Worm (Caenorhabditis elegans) whole organism, mixed stage, embryonic: Measurements from ENCODE around the gene bus-1.

ENCODE experiments used
- M03D4.4 ChIP-seq: sonication (generic microtip); optimal IDR thresholded peaks from 2 replicates; lab custom pipeline; 2017; ENCODE audit warnings: mild to moderate bottlenecking, missing genetic modification characterization, missing compliant biosample characterization
- bed-3 ChIP-seq: fragments of 200-800 bp; sonication (Bioruptor generic); optimal IDR thresholded peaks from 3 replicates; lab custom pipeline; 2018; ENCODE audit warnings: mild to moderate bottlenecking, missing genetic modification characterization, moderate library complexity, missing compliant biosample characterization
- blmp-1 ChIP-seq: fragments of 150-350 bp; optimal IDR thresholded peaks from 2 replicates; lab custom pipeline; 2014; ENCODE audit warnings: missing biosample characterization, missing genetic modification characterization
- ceh-39 ChIP-seq: fragments of 150-350 bp; optimal IDR thresholded peaks from 2 replicates; lab custom pipeline; 2014; ENCODE audit warnings: missing biosample characterization, missing genetic modification characterization
- ceh-43 ChIP-seq: fragments of 200-800 bp; sonication (Bioruptor generic); optimal IDR thresholded peaks from 2 replicates; lab custom pipeline; 2018; ENCODE audit warnings: mild to moderate bottlenecking, missing genetic modification characterization, moderate library complexity, missing compliant biosample characterization
- ceh-83 ChIP-seq: fragments of 200-800 bp; sonication (Bioruptor generic); optimal IDR thresholded peaks from 2 replicates; lab custom pipeline; 2018; ENCODE audit warnings: mild to moderate bottlenecking, missing genetic modification characterization, missing compliant biosample characterization
- cnd-1 ChIP-seq: fragments of 200-800 bp; sonication (Bioruptor generic); optimal IDR thresholded peaks from 2 replicates; lab custom pipeline; 2018; ENCODE audit warnings: mild to moderate bottlenecking, missing genetic modification characterization, missing compliant biosample characterization
- elt-1 ChIP-seq: sonication (generic microtip); optimal IDR thresholded peaks from 2 replicates; lab custom pipeline; 2017; ENCODE audit warnings: missing genetic modification characterization, mild to moderate bottlenecking, missing compliant biosample characterization, antibody characterized with exemption, moderate library complexity, borderline replicate concordance; ENCODE audit not compliant: insufficient read depth
- elt-3 ChIP-seq: fragments of 150-350 bp; optimal IDR thresholded peaks from 2 replicates; lab custom pipeline; 2014; ENCODE audit warnings: missing biosample characterization, missing genetic modification characterization
- flh-1 ChIP-seq: fragments of 200-800 bp; sonication (Bioruptor generic); optimal IDR thresholded peaks from 2 replicates; lab custom pipeline; 2018; ENCODE audit warnings: mild to moderate bottlenecking, missing genetic modification characterization, moderate library complexity, missing compliant biosample characterization
- ham-2 ChIP-seq: fragments of 200-800 bp; sonication (Bioruptor generic); optimal IDR thresholded peaks from 2 replicates; lab custom pipeline; 2018; ENCODE audit warnings: mild to moderate bottlenecking, missing genetic modification characterization, missing compliant biosample characterization
- hlh-1 ChIP-seq: fragments of 150-350 bp; optimal IDR thresholded peaks from 2 replicates; lab custom pipeline; 2014; ENCODE audit warnings: missing biosample characterization, missing genetic modification reagents, missing genetic modification characterization
- lin-13 ChIP-seq: fragments of 150-350 bp; optimal IDR thresholded peaks from 2 replicates; lab custom pipeline; 2014; ENCODE audit warnings: missing biosample characterization, missing genetic modification characterization
- lin-32 ChIP-seq: fragments of 200-800 bp; sonication (Bioruptor generic); optimal IDR thresholded peaks from 2 replicates; lab custom pipeline; 2018; ENCODE audit warnings: mild to moderate bottlenecking, missing genetic modification characterization, missing compliant biosample characterization
- lsy-2 ChIP-seq: fragments of 150-350 bp; optimal IDR thresholded peaks from 2 replicates; lab custom pipeline; 2014; ENCODE audit warnings: missing biosample characterization, missing genetic modification characterization
- mab-5 ChIP-seq: fragments of 150-350 bp; optimal IDR thresholded peaks from 2 replicates; lab custom pipeline; 2014; ENCODE audit warnings: missing biosample characterization, missing genetic modification characterization
- mep-1 ChIP-seq: fragments of 150-350 bp; optimal IDR thresholded peaks from 2 replicates; lab custom pipeline; 2017; ENCODE audit warnings: missing biosample characterization, missing genetic modification reagents, missing genetic modification characterization, inconsistent platforms
- mls-2 ChIP-seq: sonication (generic microtip); optimal IDR thresholded peaks from 2 replicates; lab custom pipeline; 2016; ENCODE audit warnings: mild to moderate bottlenecking, missing genetic modification characterization, moderate library complexity, missing compliant biosample characterization
- nhr-12 ChIP-seq: fragments of 150-350 bp; optimal IDR thresholded peaks from 2 replicates; lab custom pipeline; 2014; ENCODE audit warnings: missing biosample characterization, missing genetic modification characterization
- nhr-2 ChIP-seq: fragments of 150-350 bp; optimal IDR thresholded peaks from 2 replicates; lab custom pipeline; 2014; ENCODE audit warnings: missing biosample characterization, missing genetic modification characterization
- nhr-237 ChIP-seq: fragments of 150-350 bp; optimal IDR thresholded peaks from 2 replicates; lab custom pipeline; 2014; ENCODE audit warnings: missing biosample characterization, missing genetic modification characterization
- nhr-28 ChIP-seq: fragments of 150-350 bp; optimal IDR thresholded peaks from 2 replicates; lab custom pipeline; 2014; ENCODE audit warnings: missing biosample characterization, missing genetic modification characterization
- nhr-76 ChIP-seq: sonication (generic microtip); optimal IDR thresholded peaks from 2 replicates; lab custom pipeline; 2017; ENCODE audit warnings: missing biosample characterization, missing genetic modification characterization
- sem-2 ChIP-seq: fragments of 200-800 bp; sonication (Bioruptor generic); optimal IDR thresholded peaks from 2 replicates; lab custom pipeline; 2018; ENCODE audit warnings: mild to moderate bottlenecking, missing genetic modification characterization, missing compliant biosample characterization
- snpc-4 ChIP-seq: fragments of 150-350 bp; optimal IDR thresholded peaks from 2 replicates; lab custom pipeline; 2014; ENCODE audit warnings: missing biosample characterization, missing genetic modification characterization
- sptf-1 ChIP-seq: sonication (generic microtip); optimal IDR thresholded peaks from 2 replicates; lab custom pipeline; 2017; ENCODE audit warnings: mild to moderate bottlenecking, missing genetic modification characterization, moderate library complexity, missing compliant biosample characterization
- tbx-8 ChIP-seq: fragments of 200-800 bp; sonication (Bioruptor generic); optimal IDR thresholded peaks from 2 replicates; lab custom pipeline; 2018; ENCODE audit warnings: mild to moderate bottlenecking, missing genetic modification characterization, moderate library complexity, missing compliant biosample characterization
- unc-120 ChIP-seq: sonication (generic microtip); optimal IDR thresholded peaks from 2 replicates; lab custom pipeline; 2017; ENCODE audit warnings: missing genetic modification characterization, missing compliant biosample characterization; ENCODE audit not compliant: poor library complexity, severe bottlenecking
- unc-39 ChIP-seq: fragments of 150-350 bp; optimal IDR thresholded peaks from 2 replicates; lab custom pipeline; 2014; ENCODE audit warnings: missing biosample characterization, missing genetic modification characterization
- unc-62 ChIP-seq: fragments of 150-350 bp; optimal IDR thresholded peaks from 2 replicates; lab custom pipeline; 2014; ENCODE audit warnings: missing biosample characterization, missing genetic modification reagents, missing genetic modification characterization
- zip-8 ChIP-seq: fragments of 150-350 bp; optimal IDR thresholded peaks from 2 replicates; lab custom pipeline; 2014; ENCODE audit warnings: missing biosample characterization, missing genetic modification characterization
- ztf-11 ChIP-seq: fragments of 150-350 bp; optimal IDR thresholded peaks from 2 replicates; lab custom pipeline; 2014; ENCODE audit warnings: missing biosample characterization, missing genetic modification characterization

bus-1 gene

DNA sequence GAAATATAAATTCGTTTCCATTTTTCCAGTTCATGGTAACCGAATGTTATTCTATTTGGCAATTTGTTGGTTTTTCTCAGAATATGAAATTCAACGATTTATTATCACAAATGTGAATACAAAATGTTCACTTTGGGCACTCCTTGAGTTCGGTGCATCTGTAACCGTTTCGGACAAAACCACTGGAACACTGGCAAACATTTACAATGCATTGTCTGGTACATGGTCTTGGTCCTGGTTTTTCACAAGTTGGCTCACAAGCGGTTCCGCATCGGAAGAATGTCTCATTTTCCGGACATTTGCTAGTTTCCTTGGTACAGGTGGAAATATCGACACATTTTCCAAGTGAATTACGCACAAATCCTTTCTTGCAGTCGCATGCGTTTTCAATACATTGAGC, 28.6 kb upstream of the bus-1 start:
- TF ChIP-seq mls-2 (tag; lab: Kevin White, UChicago) (no peak), tbx-8 (GFP tag; lab: Kevin White, UChicago) (no peak), sptf-1 (tag; lab: Kevin White, UChicago) (no peak), lin-32 (no peak), mab-5 (tag; lab: Kevin White, UChicago) (no peak), ham-2 (GFP tag; lab: Kevin White, UChicago) (no peak), ceh-43 (GFP tag; lab: Kevin White, UChicago) (no peak), sem-2 (no peak), cnd-1 (tag; lab: Kevin White, UChicago) (no peak), snpc-4 (tag; lab: Kevin White, UChicago) (no peak), unc-62 (GFP tag; lab: Kevin White, UChicago) (no peak), M03D4.4 (tag; lab: Kevin White, UChicago) (no peak)

DNA sequence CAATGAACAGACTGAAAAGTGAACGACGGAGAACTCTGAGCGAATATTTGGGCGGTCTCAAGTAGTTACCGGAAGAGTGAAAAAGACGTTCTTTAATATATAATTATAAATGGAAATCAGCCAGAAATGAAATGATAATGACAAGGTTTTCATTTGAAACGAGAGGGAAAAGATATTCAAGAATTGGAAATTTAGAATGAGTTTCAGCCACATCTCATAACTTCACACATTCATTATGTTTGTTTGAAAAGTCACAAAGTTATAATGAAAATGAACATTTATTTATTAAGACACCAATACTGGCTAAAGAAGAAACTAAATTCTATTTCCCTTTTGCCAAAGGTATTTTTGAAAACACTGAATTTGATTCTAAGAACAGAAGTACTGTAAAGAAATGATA, 26.5 kb upstream of the bus-1 start, which contains the start of gene C25E10.7:
Gene C25E10.7 (minus strand): TSS at position 101 of the 400 bp plus-strand sequence.
- TF ChIP-seq flh-1 (GFP tag; lab: Kevin White, UChicago), result no peak
- no peak for TF ChIP-seq bed-3 (GFP tag; lab: Kevin White, UChicago)
- TF ChIP-seq snpc-4 (tag; lab: Kevin White, UChicago), result no peak
- TF ChIP-seq ham-2 (GFP tag; lab: Kevin White, UChicago), result no peak
- TF ChIP-seq unc-39 (tag; lab: Kevin White, UChicago), result no peak
- TF ChIP-seq lin-32, result no peak
- no peak for TF ChIP-seq hlh-1
- no peak for TF ChIP-seq nhr-2 (tag; lab: Kevin White, UChicago)
- TF ChIP-seq nhr-237 (tag; lab: Kevin White, UChicago), result no peak
- no peak for TF ChIP-seq zip-8
- no peak for TF ChIP-seq nhr-76
- TF ChIP-seq elt-3 (tag; lab: Kevin White, UChicago), result no peak
- no peak for TF ChIP-seq sptf-1 (tag; lab: Kevin White, UChicago)
- no peak for TF ChIP-seq nhr-12 (tag; lab: Kevin White, UChicago)
- TF ChIP-seq elt-1 (tag; lab: Kevin White, UChicago), result no peak
- no peak for TF ChIP-seq unc-120 (tag; lab: Kevin White, UChicago)
- no peak for TF ChIP-seq M03D4.4 (tag; lab: Kevin White, UChicago)
- TF ChIP-seq blmp-1 (tag; lab: Kevin White, UChicago), result no peak
- no peak for TF ChIP-seq ztf-11

DNA sequence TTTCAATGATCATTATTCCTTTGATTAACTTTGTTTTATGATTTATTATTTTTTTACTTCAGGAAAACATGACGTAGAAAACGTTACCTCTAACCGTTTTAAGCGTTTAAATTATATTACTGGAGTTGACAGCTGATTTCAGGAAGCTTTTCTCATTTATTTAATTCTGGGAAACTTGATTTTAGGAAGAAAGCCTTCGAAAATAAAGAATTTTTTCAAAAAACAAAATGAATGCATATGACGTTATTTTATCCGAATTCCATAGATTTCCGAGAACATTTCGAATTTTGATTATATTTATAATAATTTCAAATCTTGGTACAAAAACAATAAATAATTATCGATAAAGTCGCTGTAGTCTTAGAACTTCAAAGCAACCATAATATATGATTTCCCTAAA, 24.7 kb upstream of the bus-1 start:
- TF ChIP-seq lin-13 (tag; lab: Kevin White, UChicago), result no peak
- no peak for TF ChIP-seq mep-1 (tag; lab: Kevin White, UChicago)
- TF ChIP-seq nhr-2 (tag; lab: Kevin White, UChicago), result no peak
- TF ChIP-seq nhr-237 (tag; lab: Kevin White, UChicago), result no peak
- TF ChIP-seq elt-1 (tag; lab: Kevin White, UChicago), result no peak
- TF ChIP-seq zip-8, result no peak

DNA sequence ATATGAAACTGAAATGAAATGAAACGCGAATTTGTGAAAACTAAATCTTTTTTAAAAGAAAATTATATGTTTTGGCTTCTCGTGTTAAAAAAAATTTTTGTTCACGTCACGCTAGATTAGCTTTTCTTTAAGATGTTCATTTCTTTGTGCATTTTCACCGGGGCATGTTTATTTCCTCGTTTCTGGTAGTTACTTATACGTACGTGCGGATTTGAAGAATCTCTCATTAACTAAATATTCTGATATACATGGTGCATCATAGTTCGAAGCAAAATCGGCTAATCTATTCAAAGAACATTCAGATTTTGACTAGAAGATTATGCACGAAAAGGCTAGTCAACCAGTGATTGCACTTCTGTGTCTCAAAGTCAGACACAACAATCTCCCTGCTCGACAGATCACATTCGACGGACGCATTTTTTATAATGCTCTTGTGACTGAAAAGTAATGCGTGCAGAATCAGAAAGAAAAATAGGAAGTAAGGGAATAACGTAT, 23.0 kb upstream of the bus-1 start, which contains the start of gene C25E10.17:
Gene C25E10.17 (minus strand): TSS at position 51 of the 495 bp plus-strand sequence.
- TF ChIP-seq ceh-43 (GFP tag; lab: Kevin White, UChicago) (no peak), ceh-83 (no peak)

DNA sequence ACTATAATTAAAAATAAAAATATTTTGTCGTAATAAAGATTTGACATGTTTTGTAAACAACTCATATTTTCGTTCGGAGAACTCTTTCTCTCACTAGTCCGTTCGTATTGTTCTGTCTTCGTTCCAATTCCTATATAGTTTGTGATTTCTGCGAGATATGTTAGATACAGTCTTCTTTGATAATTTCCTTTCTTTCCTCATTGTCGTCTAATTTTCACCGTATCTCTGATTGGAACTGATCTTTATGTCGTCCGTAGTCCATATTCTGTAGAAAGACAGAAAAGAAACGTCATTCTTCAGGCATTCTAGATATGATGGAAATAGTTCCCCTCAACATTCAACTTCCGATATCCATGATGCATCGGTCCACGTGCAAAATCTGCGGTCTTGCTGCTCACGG, 20.3 kb upstream of the bus-1 start, which contains the start of gene nhr-30:
Gene nhr-30 (plus strand): TSS at position 301 of the 400 bp plus-strand sequence.
- no peak for TF ChIP-seq lsy-2
- TF ChIP-seq, all 35 proteins: peak for 0

DNA sequence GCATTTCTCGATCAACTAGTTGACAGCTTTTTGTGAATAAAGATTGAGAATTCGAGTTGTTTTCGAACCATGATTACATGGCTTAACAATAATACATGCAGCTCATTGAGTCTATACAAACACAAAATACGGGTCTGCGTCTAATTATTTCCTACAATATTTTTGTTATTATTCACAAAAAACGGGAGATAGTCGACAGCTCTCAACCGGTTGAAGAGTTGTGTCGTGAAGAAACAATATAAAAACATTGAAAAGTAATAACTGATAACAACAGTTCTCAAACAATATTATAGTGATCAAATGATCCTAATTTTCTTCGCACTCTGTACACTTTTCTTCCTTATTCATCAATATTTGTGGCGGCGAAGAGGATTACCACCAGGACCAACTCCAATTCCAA, 16.4 kb upstream of the bus-1 start, which contains the start of gene cyp-33B1:
Gene cyp-33B1 (plus strand): TSS at position 301 of the 400 bp plus-strand sequence.
- TF ChIP-seq ztf-11 (no peak), nhr-28 (no peak), ceh-43 (GFP tag; lab: Kevin White, UChicago) (no peak), sptf-1 (tag; lab: Kevin White, UChicago) (no peak), unc-62 (GFP tag; lab: Kevin White, UChicago) (no peak), M03D4.4 (tag; lab: Kevin White, UChicago) (no peak), ceh-83 (no peak), cnd-1 (tag; lab: Kevin White, UChicago) (no peak), sem-2 (no peak), nhr-2 (tag; lab: Kevin White, UChicago) (no peak), flh-1 (GFP tag; lab: Kevin White, UChicago) (no peak), zip-8 (no peak), mab-5 (tag; lab: Kevin White, UChicago) (no peak), lin-32 (no peak), ceh-39 (tag; lab: Kevin White, UChicago) (no peak), blmp-1 (tag; lab: Kevin White, UChicago) (no peak), lsy-2 (no peak), unc-39 (tag; lab: Kevin White, UChicago) (no peak), hlh-1 (no peak)
- TF ChIP-seq, all 35 proteins: peak for 0
